Worm (Caenorhabditis elegans) whole organism, late embryonic: Measurements from ENCODE around the gene srbc-14.

Experiments used
- K09A11.1 ChIP-seq: sonication (generic microtip); optimal IDR thresholded peaks from 2 replicates; lab custom pipeline; 2017; ENCODE audit warnings: antibody characterized with exemption, mild to moderate bottlenecking, missing genetic modification characterization, missing compliant biosample characterization; ENCODE audit not compliant: insufficient read depth
- T23F11.4 ChIP-seq: fragments of 200-800 bp; sonication (Bioruptor generic); optimal IDR thresholded peaks from 2 replicates; lab custom pipeline; 2018; ENCODE audit warnings: mild to moderate bottlenecking, missing genetic modification characterization, missing compliant biosample characterization
- Y22D7AL.16 ChIP-seq: sonication (generic microtip); optimal IDR thresholded peaks from 2 replicates; lab custom pipeline; 2016; ENCODE audit warnings: missing genetic modification characterization, missing compliant biosample characterization
- ceh-14 ChIP-seq: sonication (generic microtip); optimal IDR thresholded peaks from 2 replicates; lab custom pipeline; 2016; ENCODE audit warnings: missing genotype, missing genetic modification characterization, missing compliant biosample characterization
- ceh-18 ChIP-seq: sonication (generic microtip); optimal IDR thresholded peaks from 2 replicates; lab custom pipeline; 2016; ENCODE audit warnings: missing genetic modification characterization, missing compliant biosample characterization
- ceh-19 ChIP-seq: fragments of 200-800 bp; sonication (Bioruptor generic); optimal IDR thresholded peaks from 2 replicates; lab custom pipeline; 2018; ENCODE audit warnings: mild to moderate bottlenecking, missing genetic modification characterization, missing compliant biosample characterization
- ceh-2 ChIP-seq: sonication (generic microtip); optimal IDR thresholded peaks from 2 replicates; lab custom pipeline; 2016; ENCODE audit warnings: missing genotype, missing genetic modification characterization, missing compliant biosample characterization
- ceh-22 ChIP-seq: sonication (generic microtip); optimal IDR thresholded peaks from 2 replicates; lab custom pipeline; 2017; ENCODE audit warnings: missing biosample characterization, missing genetic modification characterization
- ceh-24 ChIP-seq: sonication (generic microtip); optimal IDR thresholded peaks from 2 replicates; lab custom pipeline; 2016; ENCODE audit warnings: mild to moderate bottlenecking, missing genetic modification characterization, missing compliant biosample characterization
- ceh-30 ChIP-seq: fragments of 150-350 bp; optimal IDR thresholded peaks from 2 replicates; lab custom pipeline; 2014; ENCODE audit warnings: missing biosample characterization, missing genetic modification characterization
- ceh-34 ChIP-seq: sonication (generic microtip); optimal IDR thresholded peaks from 2 replicates; lab custom pipeline; 2016; ENCODE audit warnings: mild to moderate bottlenecking, missing genetic modification characterization, missing compliant biosample characterization
- ceh-48 ChIP-seq: sonication (generic microtip); optimal IDR thresholded peaks from 2 replicates; lab custom pipeline; 2016; ENCODE audit warnings: missing genetic modification characterization, inconsistent platforms, missing compliant biosample characterization
- ceh-6 ChIP-seq: fragments of 200-800 bp; sonication (Bioruptor generic); optimal IDR thresholded peaks from 2 replicates; lab custom pipeline; 2018; ENCODE audit warnings: mild to moderate bottlenecking, missing genetic modification characterization, missing compliant biosample characterization
- che-1 ChIP-seq: sonication (generic microtip); optimal IDR thresholded peaks from 2 replicates; lab custom pipeline; 2016; ENCODE audit warnings: mild to moderate bottlenecking, missing genetic modification characterization, missing compliant biosample characterization
- dve-1 ChIP-seq: sonication (generic microtip); optimal IDR thresholded peaks from 2 replicates; lab custom pipeline; 2017; ENCODE audit warnings: antibody characterized with exemption, mild to moderate bottlenecking, missing genetic modification characterization, missing compliant biosample characterization
- elt-2 ChIP-seq: sonication (generic microtip); optimal IDR thresholded peaks from 2 replicates; lab custom pipeline; 2016; ENCODE audit warnings: missing genetic modification reagents, missing genetic modification characterization, missing compliant biosample characterization
- elt-4 ChIP-seq: sonication (generic microtip); optimal IDR thresholded peaks from 2 replicates; lab custom pipeline; 2016; ENCODE audit warnings: missing genetic modification characterization, missing compliant biosample characterization
- ets-4 ChIP-seq: sonication (generic microtip); optimal IDR thresholded peaks from 2 replicates; lab custom pipeline; 2016; ENCODE audit warnings: missing genetic modification characterization, missing compliant biosample characterization
- eyg-1 ChIP-seq: sonication (generic microtip); optimal IDR thresholded peaks from 2 replicates; lab custom pipeline; 2016; ENCODE audit warnings: missing genotype, missing genetic modification characterization, missing compliant biosample characterization
- fax-1 ChIP-seq: sonication (generic microtip); optimal IDR thresholded peaks from 2 replicates; lab custom pipeline; 2016; ENCODE audit warnings: missing genotype, missing genetic modification characterization, missing compliant biosample characterization
- fkh-6 ChIP-seq: sonication (generic microtip); optimal IDR thresholded peaks from 2 replicates; lab custom pipeline; 2016; ENCODE audit warnings: missing genetic modification characterization, missing compliant biosample characterization
- gmeb-2 ChIP-seq: sonication (generic microtip); optimal IDR thresholded peaks from 2 replicates; lab custom pipeline; 2016; ENCODE audit warnings: missing genetic modification characterization, inconsistent platforms, missing compliant biosample characterization
- hlh-15 ChIP-seq: sonication (generic microtip); optimal IDR thresholded peaks from 2 replicates; lab custom pipeline; 2016; ENCODE audit warnings: missing genetic modification characterization, missing compliant biosample characterization
- hlh-6 ChIP-seq: sonication (generic microtip); optimal IDR thresholded peaks from 2 replicates; lab custom pipeline; 2016; ENCODE audit warnings: missing genotype, missing genetic modification characterization, missing compliant biosample characterization
- hlh-8 ChIP-seq: sonication (generic microtip); optimal IDR thresholded peaks from 2 replicates; lab custom pipeline; 2016; ENCODE audit warnings: missing genotype, missing genetic modification characterization, missing compliant biosample characterization
- lin-11 ChIP-seq: fragments of 200-800 bp; sonication (Bioruptor generic); optimal IDR thresholded peaks from 2 replicates; lab custom pipeline; 2018; ENCODE audit warnings: mild to moderate bottlenecking, missing genetic modification characterization, missing compliant biosample characterization
- madf-2 ChIP-seq: sonication (generic microtip); optimal IDR thresholded peaks from 2 replicates; lab custom pipeline; 2017; ENCODE audit warnings: missing genetic modification characterization, missing compliant biosample characterization
- nfya-1 ChIP-seq: sonication (generic microtip); optimal IDR thresholded peaks from 2 replicates; lab custom pipeline; 2017; ENCODE audit warnings: missing genetic modification characterization, mild to moderate bottlenecking, missing compliant biosample characterization, antibody characterized with exemption, moderate library complexity
- npax-4 ChIP-seq: sonication (generic microtip); optimal IDR thresholded peaks from 2 replicates; lab custom pipeline; 2016; ENCODE audit warnings: missing genetic modification characterization, missing compliant biosample characterization
- odd-2 ChIP-seq: sonication (generic microtip); optimal IDR thresholded peaks from 2 replicates; lab custom pipeline; 2017; ENCODE audit warnings: antibody characterized with exemption, mild to moderate bottlenecking, missing genetic modification characterization, missing compliant biosample characterization
- pax-1 ChIP-seq: fragments of 150-350 bp; optimal IDR thresholded peaks from 2 replicates; lab custom pipeline; 2014; ENCODE audit warnings: missing biosample characterization, missing genetic modification characterization
- pha-2 ChIP-seq: sonication (generic microtip); optimal IDR thresholded peaks from 2 replicates; lab custom pipeline; 2017; ENCODE audit warnings: mild to moderate bottlenecking, missing genetic modification characterization, missing compliant biosample characterization
- ref-2 ChIP-seq: sonication (generic microtip); optimal IDR thresholded peaks from 2 replicates; lab custom pipeline; 2016; ENCODE audit warnings: missing genetic modification characterization, missing compliant biosample characterization
- tbx-2 ChIP-seq: sonication (generic microtip); optimal IDR thresholded peaks from 2 replicates; lab custom pipeline; 2016; ENCODE audit warnings: missing genetic modification characterization, missing compliant biosample characterization
- tbx-7 ChIP-seq: sonication (generic microtip); optimal IDR thresholded peaks from 2 replicates; lab custom pipeline; 2016; ENCODE audit warnings: missing genotype, missing genetic modification characterization, missing compliant biosample characterization
- unc-42 ChIP-seq: sonication (generic microtip); optimal IDR thresholded peaks from 2 replicates; lab custom pipeline; 2016; ENCODE audit warnings: missing genotype, missing genetic modification characterization, missing compliant biosample characterization
- unc-55 ChIP-seq: sonication (generic microtip); optimal IDR thresholded peaks from 2 replicates; lab custom pipeline; 2017; ENCODE audit warnings: missing biosample characterization, missing genetic modification reagents, missing genetic modification characterization

Gene srbc-14

ce11 chrV:17098669-17099068, 27.2 kb upstream of the srbc-14 start, which contains the start of the genes ZK218.3 and ZK218.4:
TSS of gene ZK218.3 (minus strand) at chrV:17098769.
TSS of gene ZK218.4 (plus strand) at chrV:17098854.
- no peak for TF ChIP-seq elt-4
- TF ChIP-seq odd-2 (tag; lab: Kevin White, UChicago) = no peak
- no peak for TF ChIP-seq Y22D7AL.16 (tag; lab: Kevin White, UChicago)
- TF ChIP-seq hlh-6 = no peak
- TF ChIP-seq K09A11.1 = no peak
- TF ChIP-seq unc-42 (tag; lab: Kevin White, UChicago) = no peak
- no peak for TF ChIP-seq fax-1 (tag; lab: Kevin White, UChicago)
- TF ChIP-seq ceh-34 (tag; lab: Kevin White, UChicago) = no peak
- no peak for TF ChIP-seq tbx-2 (tag; lab: Kevin White, UChicago)
- TF ChIP-seq nfya-1 (tag; lab: Kevin White, UChicago) = no peak
- TF ChIP-seq dve-1 (tag; lab: Kevin White, UChicago) = no peak
- TF ChIP-seq, all 69 proteins: peak for 0

DNA sequence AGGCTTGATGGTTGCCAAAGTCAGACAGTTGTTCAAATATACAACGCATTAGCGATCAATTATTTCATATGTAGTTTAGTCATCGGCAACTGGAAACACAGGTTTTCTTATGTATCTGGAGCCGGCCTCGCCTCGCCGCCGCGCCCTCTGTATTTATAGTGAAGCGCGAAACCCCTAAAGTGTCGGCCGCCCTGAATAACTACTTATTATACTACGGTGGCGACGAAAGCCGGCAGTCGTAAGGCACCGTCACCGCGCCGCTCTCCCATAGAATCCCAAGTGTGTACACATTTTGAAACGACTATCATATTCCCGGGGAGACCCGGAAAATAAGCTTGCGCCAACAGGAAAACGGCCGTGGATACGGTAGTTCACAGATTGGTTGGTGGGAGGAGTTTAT, 23.1 kb upstream of the srbc-14 start:
- TF ChIP-seq lin-11 (tag; lab: Kevin White, UChicago) = no peak
- no peak for TF ChIP-seq ceh-24
- no peak for TF ChIP-seq ceh-19 (GFP tag; lab: Kevin White, UChicago)
- no peak for TF ChIP-seq fkh-6 (tag; lab: Kevin White, UChicago)
- no peak for TF ChIP-seq ceh-18 (tag; lab: Kevin White, UChicago)
- no peak for TF ChIP-seq gmeb-2
- TF ChIP-seq K09A11.1 = no peak
- TF ChIP-seq Y22D7AL.16 (tag; lab: Kevin White, UChicago) = no peak
- TF ChIP-seq ceh-30 (tag; lab: Kevin White, UChicago) = no peak
- TF ChIP-seq ceh-6 = no peak
- TF ChIP-seq dve-1 (tag; lab: Kevin White, UChicago) = no peak
- no peak for TF ChIP-seq unc-55

DNA sequence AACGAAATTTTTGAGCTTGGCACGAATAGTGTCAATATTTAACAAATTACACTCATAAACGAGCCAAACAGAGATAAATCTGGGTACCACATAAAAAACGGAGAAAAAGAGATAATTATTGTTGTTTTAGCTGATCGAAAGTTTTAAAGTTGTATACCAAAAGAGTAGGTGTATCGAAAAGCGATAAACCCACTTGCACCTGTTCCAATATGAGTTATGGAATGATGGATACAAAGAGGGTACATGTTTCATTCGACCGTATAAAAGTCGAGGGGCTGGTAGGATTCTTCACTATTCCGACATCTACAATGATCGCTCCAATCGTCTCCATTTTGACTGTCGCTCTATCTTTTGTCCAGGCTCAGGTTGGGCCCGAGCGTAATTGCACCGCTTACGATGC, 20.8 kb upstream of the srbc-14 start, which contains the start of gene ZK218.1:
TSS of gene ZK218.1 (plus strand) at position 301 of the 400 bp plus-strand sequence.
- TF ChIP-seq ceh-6 = no peak
- no peak for TF ChIP-seq ceh-48 (tag; lab: Kevin White, UChicago)
- TF ChIP-seq ceh-34 (tag; lab: Kevin White, UChicago) = no peak
- no peak for TF ChIP-seq elt-2
- no peak for TF ChIP-seq ets-4
- no peak for TF ChIP-seq madf-2
- no peak for TF ChIP-seq tbx-7
- TF ChIP-seq ceh-19 (GFP tag; lab: Kevin White, UChicago) = no peak
- TF ChIP-seq pax-1 = no peak
- TF ChIP-seq npax-4 = no peak
- TF ChIP-seq ceh-14 (tag; lab: Kevin White, UChicago) = no peak
- TF ChIP-seq elt-4 = no peak
- no peak for TF ChIP-seq che-1 (tag; lab: Kevin White, UChicago)
- TF ChIP-seq hlh-8 (tag; lab: Kevin White, UChicago) = no peak
- no peak for TF ChIP-seq hlh-15
- TF ChIP-seq ceh-2 (tag; lab: Kevin White, UChicago) = no peak
- no peak for TF ChIP-seq T23F11.4
- no peak for TF ChIP-seq hlh-6
- TF ChIP-seq ceh-24 = no peak

DNA sequence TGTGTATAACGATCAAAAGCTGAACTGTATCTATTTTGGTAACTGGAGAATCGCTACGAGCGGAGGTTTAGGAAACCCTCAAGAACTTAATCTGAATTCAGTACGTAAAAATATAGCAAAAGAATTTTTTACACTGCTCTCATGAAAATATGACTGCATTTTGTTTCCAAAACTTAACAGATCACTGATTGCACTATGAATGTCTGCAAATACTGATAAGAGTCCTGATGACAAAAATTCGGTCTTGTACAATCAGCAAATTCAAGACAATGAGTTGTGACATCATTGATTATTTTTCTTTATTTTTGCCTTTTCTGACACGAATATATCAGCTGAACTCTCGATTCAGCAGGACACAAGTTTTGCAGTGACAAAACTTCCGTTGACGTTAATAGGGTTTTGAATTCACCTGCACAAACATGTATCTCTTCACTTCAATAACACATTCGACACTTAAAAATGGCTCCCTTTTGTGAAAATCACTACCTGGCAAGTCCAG, 18.5 kb upstream of the srbc-14 start, which contains the start of gene srh-237:
TSS of gene srh-237 (plus strand) at position 449 of the 499 bp plus-strand sequence.
- no peak for TF ChIP-seq npax-4
- TF ChIP-seq ceh-22 (tag; lab: Kevin White, UChicago) = no peak
- TF ChIP-seq ref-2 = no peak
- TF ChIP-seq eyg-1 = no peak
- TF ChIP-seq lin-11 (tag; lab: Kevin White, UChicago) = no peak
- TF ChIP-seq gmeb-2 = no peak
- no peak for TF ChIP-seq ceh-24
- TF ChIP-seq elt-2 = no peak
- TF ChIP-seq pha-2 (tag; lab: Kevin White, UChicago) = no peak
- TF ChIP-seq madf-2 = no peak
